Worm (Caenorhabditis elegans) whole organism, young adult: Measurements from ENCODE around the gene F49C5.10.

Experiments
- B0336.3 ChIP-seq: fragments of 200-800 bp; sonication (Bioruptor generic); IDR thresholded peaks from 2 replicates; pipeline ENCODE4 v1.3.6; 2022; ENCODE audit warnings: missing genetic modification characterization, missing compliant biosample characterization
- C06A6.2 ChIP-seq: fragments of 200-800 bp; sonication (Bioruptor generic); conservative IDR thresholded peaks from 2 replicates; pipeline ENCODE4 v1.3.6; 2022; ENCODE audit warnings: missing genetic modification characterization, missing compliant biosample characterization
- F10E7.11 ChIP-seq: sonication (generic microtip); optimal IDR thresholded peaks from 2 replicates; lab custom pipeline; 2017; ENCODE audit warnings: mild to moderate bottlenecking, missing genetic modification characterization, moderate library complexity, missing compliant biosample characterization
- F23B12.7 ChIP-seq: sonication (generic microtip); optimal IDR thresholded peaks from 2 replicates; lab custom pipeline; 2017; ENCODE audit warnings: missing genetic modification characterization, mild to moderate bottlenecking, missing compliant biosample characterization, antibody characterized with exemption, moderate library complexity; ENCODE audit not compliant: insufficient read depth
- F33H1.4 ChIP-seq: fragments of 200-800 bp; sonication (Bioruptor generic); IDR thresholded peaks from 2 replicates; pipeline ENCODE4 v1.3.6; 2022; ENCODE audit warnings: missing genetic modification reagents, missing genetic modification characterization, missing compliant biosample characterization
- F39B2.1 ChIP-seq: fragments of 200-800 bp; sonication (Bioruptor generic); IDR thresholded peaks from 2 replicates; pipeline ENCODE4 v1.3.6; 2022; ENCODE audit warnings: missing genetic modification reagents, missing genetic modification characterization, missing compliant biosample characterization
- F52B5.7 ChIP-seq: sonication (generic microtip); optimal IDR thresholded peaks from 2 replicates; lab custom pipeline; 2016; ENCODE audit warnings: mild to moderate bottlenecking, missing genetic modification characterization, missing compliant biosample characterization
- K11D2.4 ChIP-seq: fragments of 200-800 bp; sonication (Bioruptor generic); IDR thresholded peaks from 2 replicates; pipeline ENCODE4 v1.3.6; 2022; ENCODE audit warnings: missing genetic modification reagents, missing genetic modification characterization, missing compliant biosample characterization
- Y53G8AR.9 ChIP-seq: fragments of 200-800 bp; sonication (Bioruptor generic); conservative IDR thresholded peaks from 2 replicates; pipeline ENCODE4 v1.3.6; 2022; ENCODE audit warnings: missing genetic modification reagents, missing genetic modification characterization, missing compliant biosample characterization
- Y56A3A.18 ChIP-seq: fragments of 200-800 bp; sonication (Bioruptor generic); IDR thresholded peaks from 2 replicates; pipeline ENCODE4 v1.3.6; 2022; ENCODE audit warnings: missing genetic modification reagents, missing genetic modification characterization, missing compliant biosample characterization
- ZK185.1 ChIP-seq: sonication (generic microtip); optimal IDR thresholded peaks from 2 replicates; lab custom pipeline; 2016; ENCODE audit warnings: mild to moderate bottlenecking, missing genetic modification characterization, missing compliant biosample characterization; ENCODE audit not compliant: poor library complexity, severe bottlenecking
- atf-7 ChIP-seq: sonication (generic microtip); optimal IDR thresholded peaks from 2 replicates; lab custom pipeline; 2017; ENCODE audit warnings: mild to moderate bottlenecking, missing genetic modification characterization, missing compliant biosample characterization
- attf-3 ChIP-seq: fragments of 200-800 bp; sonication (Bioruptor generic); conservative IDR thresholded peaks from 2 replicates; pipeline ENCODE4 v1.3.6; 2022; ENCODE audit warnings: missing genetic modification reagents, missing genetic modification characterization, missing compliant biosample characterization
- attf-5 ChIP-seq: fragments of 200-800 bp; sonication (Bioruptor generic); optimal IDR thresholded peaks from 2 replicates; lab custom pipeline; 2018; ENCODE audit warnings: mild to moderate bottlenecking, missing genetic modification characterization, missing compliant biosample characterization
- ccch-3 ChIP-seq: fragments of 200-800 bp; sonication (Bioruptor generic); optimal IDR thresholded peaks from 2 replicates; lab custom pipeline; 2018; ENCODE audit warnings: mild to moderate bottlenecking, missing genetic modification characterization, missing compliant biosample characterization
- chd-7 ChIP-seq: sonication (generic microtip); optimal IDR thresholded peaks from 2 replicates; lab custom pipeline; 2016; ENCODE audit warnings: mild to moderate bottlenecking, missing genetic modification characterization, moderate library complexity, missing compliant biosample characterization
- dox-1 ChIP-seq: fragments of 200-800 bp; sonication (Bioruptor generic); IDR thresholded peaks from 2 replicates; pipeline ENCODE4 v1.3.6; 2022; ENCODE audit warnings: missing genetic modification reagents, missing genetic modification characterization, missing compliant biosample characterization
- dpff-1 ChIP-seq: sonication (generic microtip); optimal IDR thresholded peaks from 2 replicates; lab custom pipeline; 2017; ENCODE audit warnings: mild to moderate bottlenecking, missing genetic modification characterization, missing compliant biosample characterization
- egl-44 ChIP-seq: fragments of 200-800 bp; sonication (Bioruptor generic); IDR thresholded peaks from 2 replicates; pipeline ENCODE4 v1.3.6; 2022; ENCODE audit warnings: missing genetic modification reagents, missing genetic modification characterization, missing compliant biosample characterization
- egrh-3 ChIP-seq: fragments of 200-800 bp; sonication (Bioruptor generic); IDR thresholded peaks from 2 replicates; pipeline ENCODE4 v1.3.6; 2022; ENCODE audit warnings: missing genetic modification reagents, missing genetic modification characterization, missing compliant biosample characterization
- gei-17 ChIP-seq: fragments of 200-800 bp; sonication (Bioruptor generic); optimal IDR thresholded peaks from 2 replicates; lab custom pipeline; 2018; ENCODE audit warnings: mild to moderate bottlenecking, missing genetic modification characterization, missing compliant biosample characterization
- hlh-12 ChIP-seq: sonication (generic microtip); optimal IDR thresholded peaks from 2 replicates; lab custom pipeline; 2016; ENCODE audit warnings: missing genetic modification characterization, missing compliant biosample characterization
- hlh-26 ChIP-seq: fragments of 200-800 bp; sonication (Bioruptor generic); conservative IDR thresholded peaks from 2 replicates; pipeline ENCODE4 v1.3.6; 2022; ENCODE audit warnings: missing genetic modification reagents, missing genetic modification characterization, missing compliant biosample characterization
- hmg-1.2 ChIP-seq: fragments of 200-800 bp; sonication (Bioruptor generic); IDR thresholded peaks from 2 replicates; pipeline ENCODE4 v1.3.6; 2022; ENCODE audit warnings: missing genetic modification reagents, missing genetic modification characterization, missing compliant biosample characterization
- let-526 ChIP-seq: fragments of 200-800 bp; sonication (Bioruptor generic); IDR thresholded peaks from 2 replicates; pipeline ENCODE4 v1.3.6; 2022; ENCODE audit warnings: missing genetic modification reagents, missing genetic modification characterization, missing compliant biosample characterization
- let-607 ChIP-seq, 2 experiments: fragments of 200-800 bp in 1 of 2; sonication (Bioruptor generic) in 1 of 2; sonication (generic microtip) in 1 of 2; optimal IDR thresholded peaks; 2 replicates each; lab custom pipeline; 2016 to 2018; ENCODE audit warnings: mild to moderate bottlenecking in 2 of 2, missing compliant biosample characterization in 2 of 2, missing genetic modification characterization in 2 of 2, moderate library complexity in 2 of 2, missing genotype in 1 of 2
- lin-26 ChIP-seq: fragments of 200-800 bp; sonication (Bioruptor generic); IDR thresholded peaks from 2 replicates; pipeline ENCODE4 v1.3.6; 2022; ENCODE audit warnings: missing genetic modification reagents, missing genetic modification characterization, missing compliant biosample characterization
- lin-40 ChIP-seq: sonication (generic microtip); optimal IDR thresholded peaks from 2 replicates; lab custom pipeline; 2016; ENCODE audit warnings: missing genetic modification characterization, mild to moderate bottlenecking, missing compliant biosample characterization, missing genotype, missing genetic modification reagents
- lsy-27 ChIP-seq: sonication (generic microtip); optimal IDR thresholded peaks from 2 replicates; lab custom pipeline; 2017; ENCODE audit warnings: missing genetic modification characterization, mild to moderate bottlenecking, missing compliant biosample characterization, antibody characterized with exemption, missing genotype, borderline replicate concordance; ENCODE audit not compliant: insufficient read depth
- madf-10 ChIP-seq: sonication (generic microtip); optimal IDR thresholded peaks from 2 replicates; lab custom pipeline; 2016; ENCODE audit warnings: mild to moderate bottlenecking, missing genetic modification characterization, missing compliant biosample characterization
- madf-8 ChIP-seq: fragments of 200-800 bp; sonication (Bioruptor generic); conservative IDR thresholded peaks from 2 replicates; pipeline ENCODE4 v1.3.6; 2022; ENCODE audit warnings: missing genetic modification reagents, missing genetic modification characterization, missing compliant biosample characterization
- mcd-1 ChIP-seq: fragments of 200-800 bp; sonication (Bioruptor generic); IDR thresholded peaks from 2 replicates; pipeline ENCODE4 v1.3.6; 2022; ENCODE audit warnings: missing genetic modification reagents, missing genetic modification characterization, missing compliant biosample characterization
- mel-28 ChIP-seq: sonication (generic microtip); optimal IDR thresholded peaks from 2 replicates; lab custom pipeline; 2016; ENCODE audit warnings: borderline replicate concordance, mild to moderate bottlenecking, missing genetic modification characterization, missing compliant biosample characterization
- nhr-80 ChIP-seq: sonication (generic microtip); optimal IDR thresholded peaks from 2 replicates; lab custom pipeline; 2016; ENCODE audit warnings: missing genetic modification characterization, missing compliant biosample characterization
- repo-1 ChIP-seq: sonication (generic microtip); optimal IDR thresholded peaks from 2 replicates; lab custom pipeline; 2017; ENCODE audit warnings: mild to moderate bottlenecking, missing genetic modification characterization, missing compliant biosample characterization
- snpc-3.4 ChIP-seq: sonication (generic microtip); optimal IDR thresholded peaks from 2 replicates; lab custom pipeline; 2017; ENCODE audit warnings: missing genetic modification characterization, mild to moderate bottlenecking, missing compliant biosample characterization, antibody characterized with exemption, moderate library complexity, missing genotype, missing genetic modification reagents
- snpc-4 ChIP-seq, 5 experiments: fragments of 150-350 bp in 1 of 5; sonication (generic microtip) in 4 of 5; optimal IDR thresholded peaks; 2 replicates each; lab custom pipeline; 2014 to 2018; ENCODE audit warnings: missing genetic modification characterization in 5 of 5, missing biosample characterization in 3 of 5, antibody characterized with exemption in 2 of 5, mild to moderate bottlenecking in 2 of 5, missing compliant biosample characterization in 2 of 5, missing genotype in 2 of 5, moderate library complexity in 2 of 5, missing genetic modification reagents in 1 of 5
- tbp1 ChIP-seq: fragments of 200-800 bp; sonication (Bioruptor generic); optimal IDR thresholded peaks from 2 replicates; lab custom pipeline; 2018; ENCODE audit warnings: mild to moderate bottlenecking, missing genetic modification characterization, missing compliant biosample characterization
- tlf-1 ChIP-seq: fragments of 200-800 bp; sonication (Bioruptor generic); optimal IDR thresholded peaks from 2 replicates; lab custom pipeline; 2018; ENCODE audit warnings: mild to moderate bottlenecking, missing genetic modification characterization, missing compliant biosample characterization
- unc-62 ChIP-seq: fragments of 150-350 bp; optimal IDR thresholded peaks from 2 replicates; lab custom pipeline; 2014; ENCODE audit warnings: missing biosample characterization, missing genetic modification reagents, missing genetic modification characterization
- zim-3 ChIP-seq: sonication (generic microtip); optimal IDR thresholded peaks from 2 replicates; lab custom pipeline; 2017; ENCODE audit warnings: mild to moderate bottlenecking, missing genetic modification characterization, moderate library complexity, missing compliant biosample characterization
- ztf-18 ChIP-seq: sonication (generic microtip); optimal IDR thresholded peaks from 2 replicates; lab custom pipeline; 2016; ENCODE audit warnings: missing genotype, mild to moderate bottlenecking, missing genetic modification characterization, missing compliant biosample characterization
- ztf-3 ChIP-seq: fragments of 200-800 bp; sonication (Bioruptor generic); optimal IDR thresholded peaks from 2 replicates; lab custom pipeline; 2018; ENCODE audit warnings: mild to moderate bottlenecking, missing genetic modification characterization, missing compliant biosample characterization

F49C5.10 gene

ce11 chrII:12516313-12516712 is 30.2 kb upstream of the F49C5.10 start, which contains the start of gene srh-61:
Gene srh-61, minus strand, starts transcription at chrII:12516413.
- TF ChIP-seq egrh-3 (GFP tag; lab: Robert Waterston, UW) (no peak), dpff-1 (tag; lab: Kevin White, UChicago) (no peak), lsy-27 (tag; lab: Kevin White, UChicago) (no peak), F23B12.7 (tag; lab: Kevin White, UChicago) (no peak), F10E7.11 (tag; lab: Kevin White, UChicago) (no peak), F39B2.1 (GFP tag; lab: Robert Waterston, UW) (no peak), Y53G8AR.9 (GFP tag; lab: Robert Waterston, UW) (no peak), gei-17 (no peak), ztf-3 (GFP tag; lab: Kevin White, UChicago) (no peak), attf-3 (no peak), let-526 (GFP tag; lab: Robert Waterston, UW) (no peak)

ce11 chrII:12518008-12518407 is 28.5 kb upstream of the F49C5.10 start:
- TF ChIP-seq gei-17 (no peak), let-607 (tag; optimal IDR thresholded peaks at IDR 0.05; lab: Kevin White, UChicago) (peak; percentile 58), hmg-1.2 (GFP tag; lab: Robert Waterston, UW) (no peak), nhr-80 (tag; lab: Kevin White, UChicago) (peak; percentile 35), snpc-4 (GFP tag; optimal IDR thresholded peaks at IDR 0.05; lab: Kevin White, UChicago) (no peak), snpc-4 (tag; optimal IDR thresholded peaks at IDR 0.05; lab: Kevin White, UChicago) (no peak), unc-62 (GFP tag; lab: Kevin White, UChicago) (peak; percentile 34)
- TF ChIP-seq, all 124 proteins: peak for 3

ce11 chrII:12518809-12519344 is 27.7 kb upstream of the F49C5.10 start, which contains the start of gene srh-70:
Gene srh-70, minus strand, starts transcription at chrII:12518859.
- TF ChIP-seq ccch-3 (GFP tag; lab: Kevin White, UChicago) (no peak), hlh-26 (GFP tag; lab: Robert Waterston, UW) (no peak), zim-3 (tag; lab: Kevin White, UChicago) (no peak), mcd-1 (peak; percentile 60), tbp1 (GFP tag; lab: Kevin White, UChicago) (peak; percentile 57), dox-1 (GFP tag; lab: Robert Waterston, UW) (peak; percentile 79), snpc-3.4 (tag; lab: Kevin White, UChicago) (no peak), lin-40 (tag; lab: Kevin White, UChicago) (peak; percentile 48), mel-28 (tag; lab: Kevin White, UChicago) (no peak), atf-7 (tag; lab: Kevin White, UChicago) (peak; percentile 83), Y53G8AR.9 (GFP tag; lab: Robert Waterston, UW) (peak; percentile 72), ztf-18 (tag; lab: Kevin White, UChicago) (peak; percentile 1), B0336.3 (GFP tag; lab: Robert Waterston, UW) (peak; percentile 80), Y56A3A.18 (GFP tag; lab: Robert Waterston, UW) (0 out of 2 replicates have a peak, but pooled peaks have one; percentile 29), lin-26 (GFP tag; lab: Robert Waterston, UW) (no peak), repo-1 (tag; lab: Kevin White, UChicago) (peak; percentile 29), chd-7 (peak; percentile 76), madf-10 (tag; lab: Kevin White, UChicago) (peak; percentile 6), let-526 (GFP tag; lab: Robert Waterston, UW) (0 out of 2 replicates have a peak, but pooled peaks have one; percentile 21), ZK185.1 (tag; lab: Kevin White, UChicago) (peak; percentile 46), tlf-1 (GFP tag; lab: Kevin White, UChicago) (peak; percentile 79), attf-5 (GFP tag; lab: Kevin White, UChicago) (peak; percentile 24), madf-8 (GFP tag; lab: Robert Waterston, UW) (no peak), egl-44 (GFP tag; lab: Robert Waterston, UW) (peak; percentile 37; the same call in 1 of the 2 replicates), F52B5.7 (tag; lab: Kevin White, UChicago) (no peak), K11D2.4 (GFP tag; lab: Robert Waterston, UW) (0 out of 2 replicates have a peak, but pooled peaks have one; percentile 15), hlh-12 (no peak), let-607 (tag; optimal IDR thresholded peaks at IDR 0.05; lab: Kevin White, UChicago) (peak; percentile 99), C06A6.2 (GFP tag; lab: Robert Waterston, UW) (0 out of 2 replicates have a peak, but pooled peaks have one; percentile 24), F33H1.4 (GFP tag; lab: Robert Waterston, UW) (no peak)
